Fruit fly (Drosophila melanogaster) whole organism, wandering third instar larva: ENCODE measurements around the gene CG34453.

Experiments used
- Dfd ChIP-seq: fragments of >200 bp; optimal IDR thresholded peaks from 2 replicates; lab custom pipeline; 2017; ENCODE audit warnings: missing biosample characterization, missing genetic modification characterization
- Dif ChIP-seq: fragments of 200-275, 200-300 bp; sonication (Bioruptor generic); optimal IDR thresholded peaks from 2 replicates; lab custom pipeline; 2018; ENCODE audit warnings: missing biosample characterization, missing genetic modification characterization; ENCODE audit not compliant: partially characterized antibody
- Hr78 ChIP-seq: fragments of >200 bp; optimal IDR thresholded peaks from 2 replicates; lab custom pipeline; 2017; ENCODE audit warnings: missing biosample characterization, missing genetic modification characterization
- N ChIP-seq: fragments of >200 bp; optimal IDR thresholded peaks from 2 replicates; lab custom pipeline; 2018; ENCODE audit warnings: missing biosample characterization, missing external identifiers, missing genetic modification characterization
- dl ChIP-seq, 2 experiments: fragments of 175-275, 200-275 bp in 1 of 2; fragments of 200-275 bp in 1 of 2; sonication (Bioruptor generic); optimal IDR thresholded peaks; lab custom pipeline; 2018; ENCODE audit warnings: mild to moderate bottlenecking in 2 of 2, missing biosample characterization in 2 of 2, missing genetic modification characterization in 2 of 2, moderate library complexity in 2 of 2; ENCODE audit not compliant: partially characterized antibody in 2 of 2, insufficient read depth in 1 of 2
- h ChIP-seq: fragments of 200-800 bp; sonication (Bioruptor generic); optimal IDR thresholded peaks from 3 replicates; lab custom pipeline; 2016; ENCODE audit warnings: missing biosample characterization, mild to moderate bottlenecking, missing genetic modification characterization
- jim ChIP-seq: fragments of 175-275, 200-325 bp; sonication (Bioruptor generic); optimal IDR thresholded peaks from 2 replicates; lab custom pipeline; 2016; ENCODE audit warnings: missing biosample characterization, mild to moderate bottlenecking, missing genetic modification characterization
- psq ChIP-seq: fragments of 200-800 bp; sonication (Bioruptor generic); optimal IDR thresholded peaks from 3 replicates; lab custom pipeline; 2017; ENCODE audit warnings: missing biosample characterization, mild to moderate bottlenecking, missing genetic modification characterization, moderate library complexity
- rgr ChIP-seq: fragments of 200-800 bp; sonication (Bioruptor generic); optimal IDR thresholded peaks from 3 replicates; lab custom pipeline; 2016; ENCODE audit warnings: missing biosample characterization, mild to moderate bottlenecking, missing genetic modification characterization
- sage ChIP-seq: fragments of 200-800 bp; sonication (Bioruptor generic); optimal IDR thresholded peaks from 2 replicates; lab custom pipeline; 2016; ENCODE audit warnings: missing biosample characterization, mild to moderate bottlenecking, missing genetic modification characterization
- sv ChIP-seq: fragments of 200-800 bp; sonication (Bioruptor generic); optimal IDR thresholded peaks from 3 replicates; lab custom pipeline; 2016; ENCODE audit warnings: missing biosample characterization, missing genetic modification characterization

dm6 chr3L:265808-266207, 32.7 kb upstream of the CG34453 start, which contains the start of gene CG34263:
- TF ChIP-seq dl (GFP tag; optimal IDR thresholded peaks at IDR 0.05; lab: Kevin White, UChicago; ENCODE audit: insufficient read depth in 1 of 2, partially characterized antibody in 2 of 2) = no peak
- no peak for TF ChIP-seq Dif (GFP tag; lab: Kevin White, UChicago)
- TF ChIP-seq Dfd (GFP tag; lab: Kevin White, UChicago) = no peak
- TF ChIP-seq sage (GFP tag; lab: Kevin White, UChicago) = no peak
- TF ChIP-seq rgr (GFP tag; lab: Kevin White, UChicago) = no peak
- TF ChIP-seq jim (GFP tag; lab: Kevin White, UChicago) = no peak
- TF ChIP-seq N (GFP tag; lab: Kevin White, UChicago) = no peak
- TF ChIP-seq sv (GFP tag; lab: Kevin White, UChicago) = no peak
- TF ChIP-seq Hr78 (GFP tag; lab: Kevin White, UChicago) = no peak
- no peak for TF ChIP-seq psq (GFP tag; lab: Kevin White, UChicago)
- no peak for TF ChIP-seq h (GFP tag; lab: Kevin White, UChicago)
